Worm (Caenorhabditis elegans): ENCODE results near the gene tag-18.

The tag-18 gene

ce11 chrX:3733732-3734131 lies at the start of gene tag-18:
TSS of gene tag-18 (minus strand) at chrX:3734036.
- TF ChIP-seq ztf-1 (GFP tag; conservative IDR thresholded peaks at IDR 0.05) (no peak), gmeb-1 (tag; optimal IDR thresholded peaks at IDR 0.05) (no peak), nhr-129 (tag; optimal IDR thresholded peaks at IDR 0.05) (no peak), blmp-1 (tag; optimal IDR thresholded peaks at IDR 0.05; ENCODE audit: insufficient read depth) (no peak), snpc-4 (tag; optimal IDR thresholded peaks at IDR 0.05) (no peak), fos-1 (tag; optimal IDR thresholded peaks at IDR 0.05) (no peak), ztf-4 (tag; optimal IDR thresholded peaks at IDR 0.05) (no peak), F13H6.1 (tag; optimal IDR thresholded peaks at IDR 0.05) (no peak), sma-3 (GFP tag; optimal IDR thresholded peaks at IDR 0.05) (no peak), lin-11 (tag; optimal IDR thresholded peaks at IDR 0.05) (no peak), unc-62 (GFP tag; optimal IDR thresholded peaks at IDR 0.05) (no peak), lin-13 (GFP tag; optimal IDR thresholded peaks at IDR 0.05) (no peak), nhr-77 (tag; optimal IDR thresholded peaks at IDR 0.05) (no peak), ama-1 (optimal IDR thresholded peaks at IDR 0.05) (no peak), ceh-82 (tag; optimal IDR thresholded peaks at IDR 0.05) (no peak), egl-27 (tag; optimal IDR thresholded peaks at IDR 0.05) (no peak), nhr-237 (tag; optimal IDR thresholded peaks at IDR 0.05) (no peak)

ce11 chrX:3781040-3781439 lies 47.2 kb upstream of the tag-18 start, which contains the start of gene marg-1:
TSS of gene marg-1 (minus strand) at chrX:3781140.
- no peak for TF ChIP-seq ztf-11 (tag; optimal IDR thresholded peaks at IDR 0.05)
- TF ChIP-seq unc-62 (GFP tag; optimal IDR thresholded peaks at IDR 0.05), result no peak
- TF ChIP-seq lin-11 (tag; optimal IDR thresholded peaks at IDR 0.05), result no peak
- no peak for TF ChIP-seq skn-1 (tag; optimal IDR thresholded peaks at IDR 0.05)
- TF ChIP-seq lin-13 (GFP tag; optimal IDR thresholded peaks at IDR 0.05), result no peak
- no peak for TF ChIP-seq blmp-1 (tag; optimal IDR thresholded peaks at IDR 0.05; ENCODE audit: insufficient read depth)
- no peak for TF ChIP-seq ZK546.5 (tag; optimal IDR thresholded peaks at IDR 0.05)
- no peak for TF ChIP-seq mab-5 (tag; optimal IDR thresholded peaks at IDR 0.05)
- TF ChIP-seq ztf-1 (GFP tag; conservative IDR thresholded peaks at IDR 0.05), result no peak
- TF ChIP-seq sma-9 (GFP tag; optimal IDR thresholded peaks at IDR 0.05), result no peak
- no peak for TF ChIP-seq sma-9 (tag; optimal IDR thresholded peaks at IDR 0.05)
- TF ChIP-seq elt-3 (tag; optimal IDR thresholded peaks at IDR 0.05), result no peak

ce11 chrX:3773233-3773632 lies 39.4 kb upstream of the tag-18 start:
- TF ChIP-seq blmp-1 (tag; optimal IDR thresholded peaks at IDR 0.05; ENCODE audit: insufficient read depth) (peak; percentile 32), gmeb-1 (tag; optimal IDR thresholded peaks at IDR 0.05) (no peak)

- peak; percentile 64 for TF ChIP-seq unc-55 (GFP tag; optimal IDR thresholded peaks at IDR 0.05)
- peak; percentile 38 for TF ChIP-seq gmeb-1 (tag; optimal IDR thresholded peaks at IDR 0.05)
- no peak for TF ChIP-seq ceh-82 (tag; optimal IDR thresholded peaks at IDR 0.05)
- peak in 1 of 2 experiments; percentile 21 for TF ChIP-seq lsy-2 (tag; optimal IDR thresholded peaks at IDR 0.05)
- TF ChIP-seq nhr-21 (tag; optimal IDR thresholded peaks at IDR 0.05), result no peak
- no peak for TF ChIP-seq nhr-77 (tag; optimal IDR thresholded peaks at IDR 0.05)
- TF ChIP-seq sem-4 (tag; optimal IDR thresholded peaks at IDR 0.05), result peak; percentile 15
- no peak for TF ChIP-seq nhr-25 (tag; optimal IDR thresholded peaks at IDR 0.05)
- peak; percentile 13 for TF ChIP-seq fos-1 (tag; optimal IDR thresholded peaks at IDR 0.05)
- peak; percentile 17 for TF ChIP-seq crh-2 (tag; optimal IDR thresholded peaks at IDR 0.05)
- peak; percentile 57 for TF ChIP-seq C34F6.9 (tag; optimal IDR thresholded peaks at IDR 0.05)
- no peak for TF ChIP-seq unc-62 (GFP tag; optimal IDR thresholded peaks at IDR 0.05)
- TF ChIP-seq ZK546.5 (tag; optimal IDR thresholded peaks at IDR 0.05), result no peak
- no peak for TF ChIP-seq mbf-1 (tag; optimal IDR thresholded peaks at IDR 0.05)
- TF ChIP-seq R02D3.7 (tag; optimal IDR thresholded peaks at IDR 0.05), result no peak
- TF ChIP-seq ama-1 (optimal IDR thresholded peaks at IDR 0.05), result no peak
- TF ChIP-seq elt-3 (tag; optimal IDR thresholded peaks at IDR 0.05), result no peak
- TF ChIP-seq sma-9 (GFP tag; optimal IDR thresholded peaks at IDR 0.05), result peak; percentile 19
- no peak for TF ChIP-seq sma-9 (tag; optimal IDR thresholded peaks at IDR 0.05)
- TF ChIP-seq nhr-129 (tag; optimal IDR thresholded peaks at IDR 0.05), result no peak
Observed at ce11 chrX:3772405-3772804, 38.6 kb upstream of the tag-18 start, which contains the start of gene F47B7.2. TSS of gene F47B7.2 (plus strand) at chrX:3772762.

ce11 chrX:3768717-3769116 lies 34.9 kb upstream of the tag-18 start, which contains the start of gene F47B7.5:
TSS of gene F47B7.5 (minus strand) at chrX:3768817.
- TF ChIP-seq ceh-16 (tag; optimal IDR thresholded peaks at IDR 0.05) (no peak), peb-1 (tag; optimal IDR thresholded peaks at IDR 0.05) (no peak), zag-1 (tag; optimal IDR thresholded peaks at IDR 0.05) (no peak), C34F6.9 (tag; optimal IDR thresholded peaks at IDR 0.05) (no peak), sem-4 (tag; optimal IDR thresholded peaks at IDR 0.05) (no peak), mdl-1 (tag; optimal IDR thresholded peaks at IDR 0.05) (no peak), unc-55 (GFP tag; optimal IDR thresholded peaks at IDR 0.05) (no peak), aly-2 (tag; optimal IDR thresholded peaks at IDR 0.05) (no peak), mbf-1 (tag; optimal IDR thresholded peaks at IDR 0.05) (no peak), egl-27 (tag; optimal IDR thresholded peaks at IDR 0.05) (no peak), fos-1 (tag; optimal IDR thresholded peaks at IDR 0.05) (no peak), lsy-2 (tag; optimal IDR thresholded peaks at IDR 0.05) (no peak), ztf-1 (GFP tag; conservative IDR thresholded peaks at IDR 0.05) (no peak), ZK546.5 (tag; optimal IDR thresholded peaks at IDR 0.05) (no peak), sma-9 (GFP tag; optimal IDR thresholded peaks at IDR 0.05) (no peak), sma-9 (tag; optimal IDR thresholded peaks at IDR 0.05) (no peak)

All from whole organism, L2 larva.